Worm (Caenorhabditis elegans) whole organism, late embryonic: Measurements from ENCODE around the gene Y49E10.4.

ENCODE experiments used
- C38D4.7 ChIP-seq: fragments of 200-800 bp; sonication (Bioruptor generic); optimal IDR thresholded peaks from 2 replicates; lab custom pipeline; 2018; ENCODE audit warnings: mild to moderate bottlenecking, missing genetic modification characterization, moderate library complexity, missing compliant biosample characterization
- K02D7.2 ChIP-seq: sonication (generic microtip); optimal IDR thresholded peaks from 2 replicates; lab custom pipeline; 2017; ENCODE audit warnings: mild to moderate bottlenecking, missing genetic modification characterization, missing compliant biosample characterization
- K09A11.1 ChIP-seq: sonication (generic microtip); optimal IDR thresholded peaks from 2 replicates; lab custom pipeline; 2017; ENCODE audit warnings: antibody characterized with exemption, mild to moderate bottlenecking, missing genetic modification characterization, missing compliant biosample characterization; ENCODE audit not compliant: insufficient read depth
- Y22D7AL.16 ChIP-seq: sonication (generic microtip); optimal IDR thresholded peaks from 2 replicates; lab custom pipeline; 2016; ENCODE audit warnings: missing genetic modification characterization, missing compliant biosample characterization
- ahr-1 ChIP-seq: sonication (generic microtip); optimal IDR thresholded peaks from 2 replicates; lab custom pipeline; 2016; ENCODE audit warnings: missing genetic modification characterization, missing compliant biosample characterization
- ceh-18 ChIP-seq: sonication (generic microtip); optimal IDR thresholded peaks from 2 replicates; lab custom pipeline; 2016; ENCODE audit warnings: missing genetic modification characterization, missing compliant biosample characterization
- ceh-22 ChIP-seq: sonication (generic microtip); optimal IDR thresholded peaks from 2 replicates; lab custom pipeline; 2017; ENCODE audit warnings: missing biosample characterization, missing genetic modification characterization
- ceh-24 ChIP-seq: sonication (generic microtip); optimal IDR thresholded peaks from 2 replicates; lab custom pipeline; 2016; ENCODE audit warnings: mild to moderate bottlenecking, missing genetic modification characterization, missing compliant biosample characterization
- ceh-30 ChIP-seq: fragments of 150-350 bp; optimal IDR thresholded peaks from 2 replicates; lab custom pipeline; 2014; ENCODE audit warnings: missing biosample characterization, missing genetic modification characterization
- ceh-34 ChIP-seq: sonication (generic microtip); optimal IDR thresholded peaks from 2 replicates; lab custom pipeline; 2016; ENCODE audit warnings: mild to moderate bottlenecking, missing genetic modification characterization, missing compliant biosample characterization
- ceh-45 ChIP-seq: fragments of 200-800 bp; sonication (Bioruptor generic); IDR thresholded peaks from 2 replicates; pipeline ENCODE4 v1.3.6; 2022; ENCODE audit warnings: missing genetic modification reagents, missing genetic modification characterization, missing compliant biosample characterization
- ceh-48 ChIP-seq: sonication (generic microtip); optimal IDR thresholded peaks from 2 replicates; lab custom pipeline; 2016; ENCODE audit warnings: missing genetic modification characterization, inconsistent platforms, missing compliant biosample characterization
- ceh-6 ChIP-seq: fragments of 200-800 bp; sonication (Bioruptor generic); optimal IDR thresholded peaks from 2 replicates; lab custom pipeline; 2018; ENCODE audit warnings: mild to moderate bottlenecking, missing genetic modification characterization, missing compliant biosample characterization
- ceh-9 ChIP-seq: sonication (generic microtip); optimal IDR thresholded peaks from 2 replicates; lab custom pipeline; 2016; ENCODE audit warnings: mild to moderate bottlenecking, missing genetic modification characterization, inconsistent platforms, missing compliant biosample characterization
- che-1 ChIP-seq: sonication (generic microtip); optimal IDR thresholded peaks from 2 replicates; lab custom pipeline; 2016; ENCODE audit warnings: mild to moderate bottlenecking, missing genetic modification characterization, missing compliant biosample characterization
- dmd-4 ChIP-seq: sonication (generic microtip); optimal IDR thresholded peaks from 2 replicates; lab custom pipeline; 2016; ENCODE audit warnings: borderline replicate concordance, missing genetic modification characterization, missing compliant biosample characterization
- dve-1 ChIP-seq: sonication (generic microtip); optimal IDR thresholded peaks from 2 replicates; lab custom pipeline; 2017; ENCODE audit warnings: antibody characterized with exemption, mild to moderate bottlenecking, missing genetic modification characterization, missing compliant biosample characterization
- elt-4 ChIP-seq: sonication (generic microtip); optimal IDR thresholded peaks from 2 replicates; lab custom pipeline; 2016; ENCODE audit warnings: missing genetic modification characterization, missing compliant biosample characterization
- eyg-1 ChIP-seq: sonication (generic microtip); optimal IDR thresholded peaks from 2 replicates; lab custom pipeline; 2016; ENCODE audit warnings: missing genotype, missing genetic modification characterization, missing compliant biosample characterization
- fkh-6 ChIP-seq: sonication (generic microtip); optimal IDR thresholded peaks from 2 replicates; lab custom pipeline; 2016; ENCODE audit warnings: missing genetic modification characterization, missing compliant biosample characterization
- gmeb-2 ChIP-seq: sonication (generic microtip); optimal IDR thresholded peaks from 2 replicates; lab custom pipeline; 2016; ENCODE audit warnings: missing genetic modification characterization, inconsistent platforms, missing compliant biosample characterization
- hlh-13 ChIP-seq: fragments of 200-800 bp; sonication (Bioruptor generic); optimal IDR thresholded peaks from 2 replicates; lab custom pipeline; 2018; ENCODE audit warnings: mild to moderate bottlenecking, missing genetic modification characterization, missing compliant biosample characterization
- hlh-30 ChIP-seq: sonication (generic microtip); optimal IDR thresholded peaks from 2 replicates; lab custom pipeline; 2017; ENCODE audit warnings: antibody characterized with exemption, missing genetic modification characterization, missing compliant biosample characterization; ENCODE audit not compliant: insufficient read depth
- hlh-6 ChIP-seq: sonication (generic microtip); optimal IDR thresholded peaks from 2 replicates; lab custom pipeline; 2016; ENCODE audit warnings: missing genotype, missing genetic modification characterization, missing compliant biosample characterization
- lim-6 ChIP-seq: sonication (generic microtip); optimal IDR thresholded peaks from 2 replicates; lab custom pipeline; 2016; ENCODE audit warnings: missing genetic modification characterization, missing compliant biosample characterization
- mec-3 ChIP-seq: sonication (generic microtip); optimal IDR thresholded peaks from 2 replicates; lab custom pipeline; 2016; ENCODE audit warnings: borderline replicate concordance, missing genetic modification characterization, missing compliant biosample characterization
- nfya-1 ChIP-seq: sonication (generic microtip); optimal IDR thresholded peaks from 2 replicates; lab custom pipeline; 2017; ENCODE audit warnings: missing genetic modification characterization, mild to moderate bottlenecking, missing compliant biosample characterization, antibody characterized with exemption, moderate library complexity
- nhr-11 ChIP-seq: fragments of 150-350 bp; optimal IDR thresholded peaks from 2 replicates; lab custom pipeline; 2014; ENCODE audit warnings: missing biosample characterization, missing genetic modification characterization
- npax-4 ChIP-seq: sonication (generic microtip); optimal IDR thresholded peaks from 2 replicates; lab custom pipeline; 2016; ENCODE audit warnings: missing genetic modification characterization, missing compliant biosample characterization
- odd-2 ChIP-seq: sonication (generic microtip); optimal IDR thresholded peaks from 2 replicates; lab custom pipeline; 2017; ENCODE audit warnings: antibody characterized with exemption, mild to moderate bottlenecking, missing genetic modification characterization, missing compliant biosample characterization
- pag-3 ChIP-seq: sonication (generic microtip); optimal IDR thresholded peaks from 2 replicates; lab custom pipeline; 2016; ENCODE audit warnings: missing compliant biosample characterization, missing genetic modification characterization, borderline replicate concordance
- pat-9 ChIP-seq: fragments of 200-800 bp; sonication (Bioruptor generic); optimal IDR thresholded peaks from 2 replicates; lab custom pipeline; 2018; ENCODE audit warnings: mild to moderate bottlenecking, missing genetic modification characterization, moderate library complexity, missing compliant biosample characterization
- pax-1 ChIP-seq: fragments of 150-350 bp; optimal IDR thresholded peaks from 2 replicates; lab custom pipeline; 2014; ENCODE audit warnings: missing biosample characterization, missing genetic modification characterization
- pha-2 ChIP-seq: sonication (generic microtip); optimal IDR thresholded peaks from 2 replicates; lab custom pipeline; 2017; ENCODE audit warnings: mild to moderate bottlenecking, missing genetic modification characterization, missing compliant biosample characterization
- pha-4 ChIP-seq: fragments of 150-350 bp; optimal IDR thresholded peaks from 2 replicates; lab custom pipeline; 2018; ENCODE audit warnings: missing biosample characterization, missing genetic modification reagents, missing genetic modification characterization
- pqm-1 ChIP-seq: sonication (generic microtip); optimal IDR thresholded peaks from 2 replicates; lab custom pipeline; 2016; ENCODE audit warnings: missing genetic modification characterization, missing compliant biosample characterization
- sox-2 ChIP-seq: fragments of 200-800 bp; sonication (Bioruptor generic); IDR thresholded peaks from 2 replicates; pipeline ENCODE4 v1.3.6; 2022; ENCODE audit warnings: missing genetic modification reagents, missing genetic modification characterization, missing compliant biosample characterization
- sox-4 ChIP-seq: sonication (generic microtip); optimal IDR thresholded peaks from 2 replicates; lab custom pipeline; 2017; ENCODE audit warnings: mild to moderate bottlenecking, missing genetic modification characterization, inconsistent platforms, missing compliant biosample characterization
- syd-9 ChIP-seq: sonication (generic microtip); optimal IDR thresholded peaks from 2 replicates; lab custom pipeline; 2016; ENCODE audit warnings: mild to moderate bottlenecking, missing genetic modification characterization, moderate library complexity, missing compliant biosample characterization
- tbx-2 ChIP-seq: sonication (generic microtip); optimal IDR thresholded peaks from 2 replicates; lab custom pipeline; 2016; ENCODE audit warnings: missing genetic modification characterization, missing compliant biosample characterization
- unc-3 ChIP-seq, 2 experiments: fragments of 200-800 bp in 1 of 2; sonication (Bioruptor generic) in 1 of 2; sonication (generic microtip) in 1 of 2; conservative IDR thresholded peaks in 1 of 2; optimal IDR thresholded peaks in 1 of 2; 2 replicates each; pipeline versions ENCODE4 v1.3.6 to Lab custom; 2016 to 2022; ENCODE audit warnings: missing compliant biosample characterization in 2 of 2, missing genetic modification characterization in 2 of 2, missing genetic modification reagents in 1 of 2
- unc-42 ChIP-seq: sonication (generic microtip); optimal IDR thresholded peaks from 2 replicates; lab custom pipeline; 2016; ENCODE audit warnings: missing genotype, missing genetic modification characterization, missing compliant biosample characterization
- unc-86 ChIP-seq: sonication (generic microtip); optimal IDR thresholded peaks from 2 replicates; lab custom pipeline; 2016; ENCODE audit warnings: missing genetic modification characterization, missing compliant biosample characterization
- ztf-16 ChIP-seq: sonication (generic microtip); optimal IDR thresholded peaks from 2 replicates; lab custom pipeline; 2017; ENCODE audit warnings: missing genetic modification characterization, missing compliant biosample characterization

The Y49E10.4 gene

DNA sequence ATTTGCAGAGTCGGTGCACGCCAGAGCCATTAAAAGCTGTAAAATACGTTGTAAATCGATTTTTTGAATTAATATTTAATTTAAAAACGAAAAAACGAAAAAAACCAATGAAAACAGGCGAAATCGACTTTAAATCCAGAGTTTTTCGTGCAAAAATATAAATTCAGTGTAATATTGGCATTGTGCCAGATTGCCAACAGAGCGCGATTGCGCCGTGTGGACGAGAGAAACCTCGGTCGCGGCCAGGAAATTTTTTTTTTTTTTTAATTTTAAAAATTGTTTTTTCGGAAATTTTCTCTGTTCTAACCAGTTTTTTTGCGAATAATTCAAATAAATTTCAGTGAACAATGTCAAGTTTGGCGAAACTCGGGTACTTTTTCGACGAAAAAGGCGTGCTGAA lies 32.3 kb downstream of the Y49E10.4 start, which contains the start of the genes pph-4.1 and Y75B8A.31 (continued):
- TF ChIP-seq fkh-6 (tag; lab: Kevin White, UChicago) (peak; percentile 27), gmeb-2 (tag; lab: Kevin White, UChicago) (no peak), ceh-6 (GFP tag; lab: Kevin White, UChicago) (no peak), pax-1 (tag; lab: Kevin White, UChicago) (peak; percentile 15), pqm-1 (peak; percentile 54), ceh-30 (tag; lab: Kevin White, UChicago) (no peak), npax-4 (no peak), K02D7.2 (tag; lab: Kevin White, UChicago) (no peak), K09A11.1 (no peak), eyg-1 (tag; lab: Kevin White, UChicago) (peak; percentile 36), odd-2 (tag; lab: Kevin White, UChicago) (no peak), tbx-2 (tag; lab: Kevin White, UChicago) (peak; percentile 88), ceh-9 (no peak), unc-42 (peak; percentile 69), ceh-22 (tag; lab: Kevin White, UChicago) (no peak), hlh-30 (tag; lab: Kevin White, UChicago) (no peak)

DNA sequence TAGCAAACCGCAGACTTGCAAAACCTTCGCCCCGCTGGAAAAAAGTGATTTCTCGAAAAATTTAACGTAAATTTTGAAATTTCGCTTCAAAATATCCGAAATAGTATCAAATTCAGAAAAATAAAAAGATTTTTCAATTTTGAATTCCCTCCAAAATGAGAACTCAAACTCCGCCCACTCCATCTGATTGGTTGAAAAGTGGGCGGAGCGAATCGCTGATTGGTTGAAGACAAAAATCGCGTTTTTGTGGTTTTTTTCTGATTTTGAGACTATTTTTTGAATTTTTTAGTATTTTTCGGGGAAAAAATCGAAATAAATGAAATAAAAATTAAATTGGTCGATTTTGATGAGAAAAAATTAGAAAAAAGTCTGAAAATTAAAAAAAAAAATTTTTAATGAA lies 34.6 kb downstream of the Y49E10.4 start:
- TF ChIP-seq C38D4.7 (GFP tag; lab: Kevin White, UChicago) (no peak), hlh-6 (tag; lab: Kevin White, UChicago) (no peak), nfya-1 (tag; lab: Kevin White, UChicago) (peak; percentile 81), ceh-9 (no peak), npax-4 (no peak), che-1 (tag; lab: Kevin White, UChicago) (no peak)

DNA sequence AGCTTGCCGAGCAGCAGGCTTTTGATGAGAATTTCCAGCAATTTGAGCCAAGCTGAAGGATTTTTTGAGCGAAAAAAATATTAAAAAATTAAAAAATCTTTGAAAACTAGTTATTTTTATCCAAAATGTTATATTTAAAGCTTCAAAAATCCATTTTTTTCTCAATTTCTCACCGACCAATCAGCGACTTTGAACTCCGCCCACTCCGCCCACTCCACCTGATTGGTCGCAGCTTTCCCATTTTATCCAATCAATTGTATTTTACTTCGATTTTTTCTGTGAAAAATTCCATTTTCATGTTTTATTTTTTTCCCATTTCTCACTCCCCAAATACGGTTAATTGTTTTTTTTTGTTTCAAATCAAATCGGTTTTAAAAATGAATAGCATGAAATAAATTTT lies 38.7 kb downstream of the Y49E10.4 start:
- TF ChIP-seq C38D4.7 (GFP tag; lab: Kevin White, UChicago) (no peak), pha-4 (tag; lab: Kevin White, UChicago) (no peak), nfya-1 (tag; lab: Kevin White, UChicago) (peak; percentile 99), dmd-4 (tag; lab: Kevin White, UChicago) (no peak), sox-4 (tag; lab: Kevin White, UChicago) (no peak)

DNA sequence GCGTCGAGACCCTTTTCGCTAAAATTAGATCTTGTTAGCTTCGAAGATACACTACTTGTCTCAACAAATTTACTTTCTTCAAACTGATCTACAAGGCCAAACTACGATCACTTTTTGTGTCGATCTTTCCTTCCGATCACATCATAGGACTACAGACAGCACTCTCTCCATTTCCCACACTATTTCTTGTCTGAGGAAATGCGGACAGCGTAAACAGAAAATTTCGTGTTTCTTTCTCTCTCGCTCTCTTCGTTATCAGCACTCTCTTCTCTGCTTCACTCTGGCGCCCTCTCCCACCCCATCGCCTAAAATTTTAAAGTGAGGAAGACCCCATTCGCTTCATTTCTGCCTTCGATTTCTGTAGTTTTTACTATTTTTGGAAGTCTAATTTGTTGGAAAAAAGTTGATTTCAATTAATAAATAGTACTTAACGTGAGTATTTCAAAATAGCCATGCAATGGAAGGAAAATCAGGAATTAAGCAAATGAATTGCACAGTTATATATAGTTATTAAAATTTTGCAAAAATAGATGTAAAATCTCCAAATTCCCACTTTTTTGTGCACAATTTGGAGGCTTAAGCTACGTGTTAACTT lies 48.1 kb downstream of the Y49E10.4 start:
- TF ChIP-seq mec-3 (tag; lab: Kevin White, UChicago) (no peak), ceh-9 (no peak), C38D4.7 (GFP tag; lab: Kevin White, UChicago) (no peak), lim-6 (no peak), unc-86 (no peak), unc-42 (peak; percentile 15), pha-2 (tag; lab: Kevin White, UChicago) (no peak), gmeb-2 (tag; lab: Kevin White, UChicago) (no peak), dve-1 (tag; lab: Kevin White, UChicago) (no peak), nhr-11 (tag; lab: Kevin White, UChicago) (no peak), ceh-48 (tag; lab: Kevin White, UChicago) (no peak), pag-3 (no peak), ceh-6 (GFP tag; lab: Kevin White, UChicago) (no peak), dmd-4 (tag; lab: Kevin White, UChicago) (no peak), ceh-18 (tag; lab: Kevin White, UChicago) (peak; percentile 20), tbx-2 (tag; lab: Kevin White, UChicago) (no peak), ceh-34 (no peak), syd-9 (no peak), elt-4 (tag; lab: Kevin White, UChicago) (no peak), sox-2 (GFP tag; lab: Robert Waterston, UW) (no peak), ztf-16 (tag; lab: Kevin White, UChicago) (no peak), pat-9 (no peak), ahr-1 (tag; lab: Kevin White, UChicago) (no peak), Y22D7AL.16 (tag; lab: Kevin White, UChicago) (no peak), odd-2 (tag; lab: Kevin White, UChicago) (no peak), hlh-13 (GFP tag; lab: Kevin White, UChicago) (no peak), ceh-45 (no peak), pha-4 (tag; lab: Kevin White, UChicago) (no peak), unc-3 (GFP tag; conservative IDR thresholded peaks at IDR 0.05; lab: Robert Waterston, UW) (no peak), unc-3 (tag; optimal IDR thresholded peaks at IDR 0.05; lab: Kevin White, UChicago) (no peak), ceh-24 (tag; lab: Kevin White, UChicago) (no peak)
